Fruit fly (Drosophila melanogaster): ENCODE results near the gene sty.

dm6 chr3L:3420237-3420643 is 4.5 kb downstream of the sty start:
- TF ChIP-seq usp (GFP tag; optimal IDR thresholded peaks at IDR 0.05) (no peak), psq (optimal IDR thresholded peaks at IDR 0.05) (no peak), EcR (GFP tag; optimal IDR thresholded peaks at IDR 0.05) (no peak), CG8478 (optimal IDR thresholded peaks at IDR 0.05) (no peak), pan (optimal IDR thresholded peaks at IDR 0.05) (no peak)
